Worm (Caenorhabditis elegans) whole organism, L4/young adult: ENCODE results near the gene F35E8.9.

Experiments
- W03F9.2 ChIP-seq: fragments of 150-350 bp; optimal IDR thresholded peaks from 2 replicates; lab custom pipeline; 2014; ENCODE audit warnings: missing biosample characterization, missing genetic modification characterization
- dao-5 ChIP-seq: sonication (generic microtip); optimal IDR thresholded peaks from 2 replicates; lab custom pipeline; 2016; ENCODE audit warnings: missing genotype, missing genetic modification characterization, moderate library complexity, missing compliant biosample characterization
- him-1 ChIP-seq: sonication (generic microtip); optimal IDR thresholded peaks from 2 replicates; lab custom pipeline; 2016; ENCODE audit warnings: missing genotype, missing genetic modification reagents, missing genetic modification characterization, missing compliant biosample characterization

F35E8.9 gene

ce11 chrV:15867373-15867772, 50.0 kb downstream of the F35E8.9 start, which contains the start of gene fbxa-197:
Gene fbxa-197, plus strand, starts transcription at chrV:15867673.
- TF ChIP-seq him-1 (tag; lab: Kevin White, UChicago) (no peak), dao-5 (tag; lab: Kevin White, UChicago) (no peak), W03F9.2 (tag; lab: Kevin White, UChicago) (no peak)
